Fruit fly (Drosophila melanogaster) whole organism, wandering third instar larva: Measurements from ENCODE around the gene CG6901.

Experiments used
- OdsH ChIP-seq: fragments of 200-800 bp; sonication (Bioruptor generic); optimal IDR thresholded peaks from 2 replicates; lab custom pipeline; 2016; ENCODE audit warnings: missing biosample characterization, mild to moderate bottlenecking, missing genetic modification characterization
- brk ChIP-seq: fragments of 200-800 bp; sonication (Bioruptor generic); optimal IDR thresholded peaks from 2 replicates; lab custom pipeline; 2016; ENCODE audit warnings: missing biosample characterization, mild to moderate bottlenecking, missing genetic modification characterization
- lola ChIP-seq: fragments of >200 bp; optimal IDR thresholded peaks from 2 replicates; lab custom pipeline; 2017; ENCODE audit warnings: missing biosample characterization, missing genetic modification characterization
- pan ChIP-seq: fragments of >200 bp; optimal IDR thresholded peaks from 2 replicates; lab custom pipeline; 2017

dm6 chr3R:16284901-16285300, 38.3 kb upstream of the CG6901 start:
- TF ChIP-seq pan (lab: Kevin White, UChicago) (no peak), brk (GFP tag; lab: Kevin White, UChicago) (no peak), lola (GFP tag; lab: Kevin White, UChicago) (no peak), OdsH (GFP tag; lab: Kevin White, UChicago) (no peak)
